Fruit fly (Drosophila melanogaster): ENCODE measurements around the gene Rcd4.

Rcd4 gene

DNA sequence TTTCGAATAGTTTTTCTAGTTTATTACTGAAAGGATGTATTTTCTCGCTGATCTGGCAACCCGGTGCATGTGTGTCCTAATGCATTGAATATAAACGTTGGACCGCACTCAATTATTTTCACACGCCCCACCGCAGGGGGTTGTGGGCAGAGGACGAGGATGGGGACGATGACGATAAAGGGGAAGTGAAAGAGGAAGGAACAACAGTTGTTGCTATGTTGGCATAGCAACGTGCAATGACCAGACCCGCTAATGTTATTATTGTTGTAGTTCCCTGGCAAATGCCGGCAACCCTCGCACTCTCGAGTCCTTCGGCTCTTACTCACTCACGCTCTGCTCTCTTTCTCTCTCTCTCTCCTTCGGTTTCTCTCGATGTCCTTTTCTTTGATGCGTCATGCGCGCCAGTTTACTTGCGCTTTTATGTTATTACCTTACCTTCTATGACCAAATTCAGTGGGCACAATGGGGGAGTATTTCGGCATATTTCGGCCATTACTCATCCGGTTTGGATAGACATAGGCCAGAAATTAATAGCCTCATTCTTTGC, 42.1 kb downstream of the Rcd4 start (continued):
- TF ChIP-seq sd (tag; optimal IDR thresholded peaks at IDR 0.05) (peak; percentile 39), CG15696 (tag; optimal IDR thresholded peaks at IDR 0.05) (no peak), yki (optimal IDR thresholded peaks at IDR 0.05) (no peak), crol (GFP tag; IDR thresholded peaks at IDR 0.05) (peak; percentile 56), prd (optimal IDR thresholded peaks at IDR 0.05) (no peak), prd (GFP tag; IDR thresholded peaks at IDR 0.05) (no peak), amos (GFP tag; IDR thresholded peaks at IDR 0.05; ENCODE audit: partially characterized antibody) (no peak), nerfin-1 (tag; optimal IDR thresholded peaks at IDR 0.05) (peak; percentile 55), bsh (GFP tag; optimal IDR thresholded peaks at IDR 0.05) (no peak), scrt (GFP tag; optimal IDR thresholded peaks at IDR 0.05) (peak; percentile 79), NFAT (GFP tag; IDR thresholded peaks at IDR 0.05) (0 out of 2 replicates have a peak, but pooled peaks have one; percentile 3), CG15601 (tag; optimal IDR thresholded peaks at IDR 0.05) (no peak), CG1832 (GFP tag; optimal IDR thresholded peaks at IDR 0.05) (peak; percentile 27), CG12104 (GFP tag; optimal IDR thresholded peaks at IDR 0.05) (no peak), ap (GFP tag; IDR thresholded peaks at IDR 0.05) (0 out of 2 replicates have a peak, but pooled peaks have one; percentile 11)

DNA sequence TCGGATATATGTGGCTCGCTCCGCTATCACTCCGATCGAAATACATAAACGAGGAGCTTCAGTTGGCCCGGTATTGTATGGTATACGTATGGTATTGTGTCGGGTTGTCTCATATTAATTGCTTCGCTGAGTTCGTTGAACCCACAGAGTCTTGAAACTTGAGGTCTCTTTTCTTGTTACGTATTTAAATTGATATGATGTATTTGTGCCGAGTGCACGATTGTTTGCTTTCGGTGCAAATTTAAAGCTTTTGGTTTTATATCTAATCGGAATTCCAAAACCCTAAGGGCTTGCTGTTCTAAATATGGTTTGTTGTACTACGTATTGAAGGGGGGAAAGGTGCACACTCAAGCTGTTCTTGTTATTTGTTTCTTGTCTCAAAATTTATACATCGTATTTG, 42.6 kb downstream of the Rcd4 start:
- TF ChIP-seq Med (GFP tag) (peak; percentile 31), CG10565 (GFP tag; optimal IDR thresholded peaks at IDR 0.05) (no peak), scrt (GFP tag; optimal IDR thresholded peaks at IDR 0.05) (no peak), CG10267 (tag; optimal IDR thresholded peaks at IDR 0.05) (no peak), CG17186 (GFP tag; optimal IDR thresholded peaks at IDR 0.05) (no peak), CG9437 (GFP tag; optimal IDR thresholded peaks at IDR 0.05) (no peak), Doc3 (GFP tag; IDR thresholded peaks at IDR 0.05; ENCODE audit: partially characterized antibody) (no peak), CG12236 (GFP tag; optimal IDR thresholded peaks at IDR 0.05) (no peak), CG33213 (GFP tag; optimal IDR thresholded peaks at IDR 0.05) (no peak), Dip2 (GFP tag; IDR thresholded peaks at IDR 0.05) (no peak), btn (GFP tag; optimal IDR thresholded peaks at IDR 0.05) (no peak), CG12942 (GFP tag; optimal IDR thresholded peaks at IDR 0.05) (no peak), ind (GFP tag; optimal IDR thresholded peaks at IDR 0.05) (no peak), sens (GFP tag) (peak; percentile 12), jigr1 (GFP tag; IDR thresholded peaks at IDR 0.05) (no peak), HLH54F (GFP tag; optimal IDR thresholded peaks at IDR 0.05) (no peak), sna (GFP tag; IDR thresholded peaks at IDR 0.05; ENCODE audit: partially characterized antibody) (no peak), NK7.1 (GFP tag; optimal IDR thresholded peaks at IDR 0.05) (no peak), en (GFP tag; optimal IDR thresholded peaks at IDR 0.05) (no peak), slou (GFP tag; optimal IDR thresholded peaks at IDR 0.05) (no peak), CG13296 (GFP tag; optimal IDR thresholded peaks at IDR 0.05) (no peak), Trl (optimal IDR thresholded peaks at IDR 0.05) (peak in 1 of 2 experiments; percentile 15), Trl (GFP tag; optimal IDR thresholded peaks at IDR 0.05) (no peak)

- TF ChIP-seq en (GFP tag; optimal IDR thresholded peaks at IDR 0.05), result no peak
- 0 out of 3 replicates have a peak, but pooled peaks have one; percentile 39 for TF ChIP-seq CG2199 (GFP tag; IDR thresholded peaks at IDR 0.05)
- TF ChIP-seq Mrtf (GFP tag; IDR thresholded peaks at IDR 0.05), result no peak
- peak; percentile 60 for TF ChIP-seq pros (GFP tag; optimal IDR thresholded peaks at IDR 0.05)
- TF ChIP-seq CG11456 (GFP tag; IDR thresholded peaks at IDR 0.05), result 0 out of 3 replicates have a peak, but pooled peaks have one; percentile 21
Observed at dm6 chr2L:8425962-8426759, 43.5 kb downstream of the Rcd4 start.

Measured in whole organism, embryonic.